Fruit fly (Drosophila melanogaster): ENCODE results near the gene CG5421.
A peak's percentile ranks its signal among the peaks of the same experiment; 100 is the strongest.

CG5421 gene

DNA sequence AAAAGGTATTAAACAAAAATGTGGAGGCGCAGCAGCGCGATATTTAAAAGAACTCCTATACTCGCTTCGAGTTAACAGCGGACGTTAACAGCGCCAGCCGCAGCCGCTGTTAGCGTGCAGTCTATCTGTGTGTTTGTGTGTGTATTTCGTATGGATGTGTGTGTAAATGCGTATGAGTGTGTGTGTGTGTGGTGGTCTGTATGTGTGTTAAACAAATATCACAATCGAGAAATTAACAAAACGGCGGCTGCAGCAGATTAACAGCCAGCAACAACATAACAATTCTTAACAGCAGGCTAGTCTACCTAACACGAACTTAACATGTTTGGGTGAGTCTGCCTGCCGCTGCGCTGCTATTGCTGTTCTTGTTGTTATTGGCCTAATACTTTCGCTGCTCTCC lies 9.3 kb upstream of the CG5421 start:
- no peak for TF ChIP-seq pita (GFP tag; optimal IDR thresholded peaks at IDR 0.05)
- peak; percentile 4 for TF ChIP-seq CG3407 (GFP tag; optimal IDR thresholded peaks at IDR 0.05)
- TF ChIP-seq bsh (GFP tag; optimal IDR thresholded peaks at IDR 0.05) = peak in 1 of 2 experiments; percentile 1
- no peak for TF ChIP-seq fd102C (GFP tag; optimal IDR thresholded peaks at IDR 0.05)
- no peak for TF ChIP-seq CG33213 (GFP tag; optimal IDR thresholded peaks at IDR 0.05)
- no peak for TF ChIP-seq dan (GFP tag; IDR thresholded peaks at IDR 0.05)
- TF ChIP-seq Oaz (GFP tag; IDR thresholded peaks at IDR 0.05) = no peak
- TF ChIP-seq CG2116 (GFP tag; optimal IDR thresholded peaks at IDR 0.05) = no peak
- TF ChIP-seq CG13123 (GFP tag; optimal IDR thresholded peaks at IDR 0.05) = no peak
- TF ChIP-seq CG32532 (GFP tag; IDR thresholded peaks at IDR 0.05) = no peak
- TF ChIP-seq CG4282 (GFP tag; optimal IDR thresholded peaks at IDR 0.05) = no peak
- TF ChIP-seq pfk (GFP tag; optimal IDR thresholded peaks at IDR 0.05) = no peak
- TF ChIP-seq bcd (GFP tag; optimal IDR thresholded peaks at IDR 0.05) = no peak
- no peak for TF ChIP-seq NFAT (GFP tag; IDR thresholded peaks at IDR 0.05)
- peak; percentile 17 for TF ChIP-seq nerfin-1 (tag; optimal IDR thresholded peaks at IDR 0.05)
- TF ChIP-seq ab (GFP tag; optimal IDR thresholded peaks at IDR 0.05) = no peak
- TF ChIP-seq CG6689 (GFP tag; IDR thresholded peaks at IDR 0.05) = no peak
- no peak for TF ChIP-seq Lim3 (GFP tag; IDR thresholded peaks at IDR 0.05)
- no peak for TF ChIP-seq CG14050 (GFP tag; IDR thresholded peaks at IDR 0.05)
- TF ChIP-seq Jarid2 (GFP tag; optimal IDR thresholded peaks at IDR 0.05) = no peak
- TF ChIP-seq CG8478 (optimal IDR thresholded peaks at IDR 0.05) = peak; percentile 6
- no peak for TF ChIP-seq Fer2 (tag; optimal IDR thresholded peaks at IDR 0.05)
- TF ChIP-seq PHDP (tag; optimal IDR thresholded peaks at IDR 0.05) = no peak
- TF ChIP-seq Vsx1 (GFP tag; optimal IDR thresholded peaks at IDR 0.05) = no peak
- TF ChIP-seq CHES-1-like (GFP tag; optimal IDR thresholded peaks at IDR 0.05) = no peak
- TF ChIP-seq CG4360 (GFP tag; IDR thresholded peaks at IDR 0.05) = peak; percentile 67
- TF ChIP-seq CG4820 (GFP tag; optimal IDR thresholded peaks at IDR 0.05) = no peak
- no peak for TF ChIP-seq CG9727 (GFP tag; optimal IDR thresholded peaks at IDR 0.05)
- no peak for TF ChIP-seq CG3847 (GFP tag; IDR thresholded peaks at IDR 0.05)
- no peak for TF ChIP-seq CG3281 (GFP tag; optimal IDR thresholded peaks at IDR 0.05)
- TF ChIP-seq otp (GFP tag; IDR thresholded peaks at IDR 0.05) = no peak
- no peak for TF ChIP-seq CG6254 (GFP tag; optimal IDR thresholded peaks at IDR 0.05)
- no peak for TF ChIP-seq CG15514 (GFP tag; optimal IDR thresholded peaks at IDR 0.05)
- no peak for TF ChIP-seq insv (GFP tag; optimal IDR thresholded peaks at IDR 0.05)
- no peak for TF ChIP-seq seq (GFP tag; IDR thresholded peaks at IDR 0.05)
- no peak for TF ChIP-seq CG11560 (tag; IDR thresholded peaks at IDR 0.05)
- TF ChIP-seq CG31365 (tag; optimal IDR thresholded peaks at IDR 0.05) = no peak
- TF ChIP-seq CG10147 (GFP tag; optimal IDR thresholded peaks at IDR 0.05) = no peak
- TF ChIP-seq pros (GFP tag; optimal IDR thresholded peaks at IDR 0.05) = no peak
- no peak for TF ChIP-seq CG12155 (GFP tag; optimal IDR thresholded peaks at IDR 0.05)
- no peak for TF ChIP-seq Sox100B (GFP tag; optimal IDR thresholded peaks at IDR 0.05)
- TF ChIP-seq Stat92E (GFP tag; optimal IDR thresholded peaks at IDR 0.05) = no peak
- TF ChIP-seq CG8290 (GFP tag; optimal IDR thresholded peaks at IDR 0.05) = no peak
- TF ChIP-seq CG8290 (tag; optimal IDR thresholded peaks at IDR 0.05) = peak in 1 of 2 experiments; percentile 38
- no peak for TF ChIP-seq Deaf1 (tag; optimal IDR thresholded peaks at IDR 0.05)
- TF ChIP-seq CG11696 (GFP tag; IDR thresholded peaks at IDR 0.05) = no peak
- TF ChIP-seq CG1792 (GFP tag; optimal IDR thresholded peaks at IDR 0.05) = no peak
- TF ChIP-seq sima (GFP tag; optimal IDR thresholded peaks at IDR 0.05) = no peak
- TF ChIP-seq tgo (GFP tag; IDR thresholded peaks at IDR 0.05) = no peak
- TF ChIP-seq Blimp-1 (GFP tag; optimal IDR thresholded peaks at IDR 0.05) = peak; percentile 59
- no peak for TF ChIP-seq H2.0 (GFP tag; IDR thresholded peaks at IDR 0.05)
- no peak for TF ChIP-seq CG12299 (tag; optimal IDR thresholded peaks at IDR 0.05)

Data from whole organism, embryonic.